Fruit fly (Drosophila melanogaster): ENCODE results near the gene CG5026.
A peak's percentile ranks its signal among the peaks of the same experiment; 100 is the strongest.

Gene CG5026

dm6 chr3L:8920710-8921109 is 47.6 kb upstream of the CG5026 start (continued):
- TF ChIP-seq Oli (tag; optimal IDR thresholded peaks at IDR 0.05) (peak; percentile 80), stwl (tag; optimal IDR thresholded peaks at IDR 0.05) (no peak), zfh1 (GFP tag; IDR thresholded peaks at IDR 0.05) (peak; percentile 73; the same call in 2 of the 3 replicates), dmrt11E (tag; optimal IDR thresholded peaks at IDR 0.05) (peak; percentile 19), CG12219 (GFP tag; optimal IDR thresholded peaks at IDR 0.05) (peak; percentile 52), CG18476 (GFP tag; optimal IDR thresholded peaks at IDR 0.05) (peak; percentile 37), hkb (optimal IDR thresholded peaks at IDR 0.05) (no peak), hkb (GFP tag; IDR thresholded peaks at IDR 0.05) (peak; percentile 77), Kr (GFP tag; optimal IDR thresholded peaks at IDR 0.05) (no peak), fd64A (GFP tag; optimal IDR thresholded peaks at IDR 0.05) (peak; percentile 1), Six4 (GFP tag; optimal IDR thresholded peaks at IDR 0.05) (no peak), CG18764 (GFP tag; optimal IDR thresholded peaks at IDR 0.05) (no peak), CG34422 (GFP tag; IDR thresholded peaks at IDR 0.05) (peak; percentile 66), Dfd (GFP tag; optimal IDR thresholded peaks at IDR 0.05) (no peak), CG14014 (GFP tag; IDR thresholded peaks at IDR 0.05) (peak; percentile 54; the same call in 1 of the 2 replicates), CG9932 (GFP tag; IDR thresholded peaks at IDR 0.05) (peak; percentile 62), Sry-β (GFP tag; optimal IDR thresholded peaks at IDR 0.05) (no peak), nom (GFP tag; optimal IDR thresholded peaks at IDR 0.05) (no peak), CG9609 (GFP tag; optimal IDR thresholded peaks at IDR 0.05) (peak; percentile 30), CG1024 (GFP tag; IDR thresholded peaks at IDR 0.05) (peak; percentile 69), CG15011 (GFP tag; optimal IDR thresholded peaks at IDR 0.05) (peak; percentile 36), slp2 (GFP tag; optimal IDR thresholded peaks at IDR 0.05) (no peak), NC2α (GFP tag; optimal IDR thresholded peaks at IDR 0.05) (no peak), Nf-YC (tag; optimal IDR thresholded peaks at IDR 0.05) (peak; percentile 28), luna (GFP tag; optimal IDR thresholded peaks at IDR 0.05) (no peak), CG12299 (tag; optimal IDR thresholded peaks at IDR 0.05) (no peak), CG6683 (GFP tag; optimal IDR thresholded peaks at IDR 0.05) (peak; percentile 29), CG6254 (GFP tag; optimal IDR thresholded peaks at IDR 0.05) (peak; percentile 22), org-1 (GFP tag; optimal IDR thresholded peaks at IDR 0.05) (peak; percentile 54), gt (GFP tag; IDR thresholded peaks at IDR 0.05) (no peak), CG9727 (GFP tag; optimal IDR thresholded peaks at IDR 0.05) (peak; percentile 14), CG15696 (tag; optimal IDR thresholded peaks at IDR 0.05) (no peak), CG9817 (tag; optimal IDR thresholded peaks at IDR 0.05) (peak; percentile 45), Rx (GFP tag; IDR thresholded peaks at IDR 0.05) (peak; percentile 57; the same call in 1 of the 2 replicates), CG18011 (GFP tag; optimal IDR thresholded peaks at IDR 0.05) (no peak), CG1233 (GFP tag; optimal IDR thresholded peaks at IDR 0.05) (no peak), CG1603 (tag; optimal IDR thresholded peaks at IDR 0.05) (peak; percentile 87), CG4424 (GFP tag; optimal IDR thresholded peaks at IDR 0.05) (peak; percentile 66), Sry-δ (GFP tag; optimal IDR thresholded peaks at IDR 0.05) (peak; percentile 11), pho (GFP tag; optimal IDR thresholded peaks at IDR 0.05) (peak; percentile 31), btn (GFP tag; optimal IDR thresholded peaks at IDR 0.05) (peak; percentile 38), TFAM (GFP tag; optimal IDR thresholded peaks at IDR 0.05) (no peak), C15 (GFP tag; IDR thresholded peaks at IDR 0.05) (no peak), CG6791 (GFP tag; IDR thresholded peaks at IDR 0.05; ENCODE audit: partially characterized antibody) (no peak), CG1792 (GFP tag; optimal IDR thresholded peaks at IDR 0.05) (peak; percentile 54), Dad (GFP tag; optimal IDR thresholded peaks at IDR 0.05) (peak; percentile 46), ro (GFP tag; IDR thresholded peaks at IDR 0.05) (0 out of 2 replicates have a peak, but pooled peaks have one; percentile 23), Tbp (GFP tag; optimal IDR thresholded peaks at IDR 0.05) (no peak), kay (GFP tag; optimal IDR thresholded peaks at IDR 0.05) (no peak), Mes4 (GFP tag; optimal IDR thresholded peaks at IDR 0.05) (peak; percentile 49), tin (GFP tag; optimal IDR thresholded peaks at IDR 0.05) (peak; percentile 69), Meics (GFP tag; optimal IDR thresholded peaks at IDR 0.05) (peak; percentile 71)
